Worm (Caenorhabditis elegans): ENCODE measurements around the gene nex-4.

Gene nex-4

DNA sequence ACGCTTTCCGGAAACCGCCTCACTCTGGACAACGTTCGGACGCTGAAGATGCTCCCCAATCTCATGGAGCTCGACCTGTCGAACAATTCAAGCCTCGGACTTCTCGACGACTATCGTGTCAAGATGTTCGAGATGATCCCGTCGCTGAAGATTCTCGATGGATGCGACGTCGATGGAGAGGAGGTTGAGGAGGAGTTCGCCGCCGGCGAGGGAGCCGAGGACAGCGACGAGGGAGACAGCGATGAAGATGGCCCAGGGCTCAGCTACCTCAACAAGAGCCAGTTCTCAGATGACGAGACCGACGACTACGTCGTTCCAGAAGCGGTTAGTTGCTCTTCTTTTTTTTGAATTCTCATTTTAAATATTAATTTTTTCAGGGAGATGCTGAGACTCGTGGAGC, 39.5 kb downstream of the nex-4 start:
- TF ChIP-seq egrh-3 (GFP tag; IDR thresholded peaks at IDR 0.05) (peak; percentile 70; the same call in 1 of the 2 replicates), zfh-2 (GFP tag; conservative IDR thresholded peaks at IDR 0.05) (peak; percentile 81), hlh-12 (tag; optimal IDR thresholded peaks at IDR 0.05) (no peak)

DNA sequence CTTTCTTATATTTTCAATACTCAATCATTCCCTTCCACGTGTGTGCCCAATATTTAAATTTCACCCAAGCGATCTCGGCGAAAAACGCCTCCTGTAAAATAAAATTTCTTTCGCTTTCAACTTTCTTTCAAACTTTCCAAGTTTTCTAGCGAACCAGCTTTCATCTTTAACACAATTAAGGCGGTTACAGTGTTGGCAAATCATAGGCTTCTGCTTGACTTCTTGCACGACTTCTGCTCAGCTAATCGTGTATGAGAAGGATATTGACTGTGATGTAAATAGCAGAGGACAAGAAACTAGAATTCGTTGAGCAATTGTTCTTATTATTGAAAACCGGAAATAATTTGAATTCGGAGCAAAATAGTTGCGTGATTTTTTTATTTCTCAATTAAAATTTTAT, 40.1 kb downstream of the nex-4 start:
- TF ChIP-seq lin-35 (GFP tag; optimal IDR thresholded peaks at IDR 0.05): peak in 1 of 3 experiments; percentile 7
- TF ChIP-seq hrde-1 (tag; optimal IDR thresholded peaks at IDR 0.05; ENCODE audit: borderline replicate concordance): peak; percentile 70
- peak; percentile 6 for TF ChIP-seq unc-130 (GFP tag; optimal IDR thresholded peaks at IDR 0.05)
- TF ChIP-seq ceh-58 (GFP tag; IDR thresholded peaks at IDR 0.05): 0 out of 2 replicates have a peak, but pooled peaks have one; percentile 15
- peak; percentile 1 for TF ChIP-seq tbp1 (GFP tag; optimal IDR thresholded peaks at IDR 0.05)
- TF ChIP-seq xnd-1 (tag; optimal IDR thresholded peaks at IDR 0.05): peak; percentile 74
- peak; percentile 70; the same call in 1 of the 2 replicates for TF ChIP-seq attf-6 (GFP tag; IDR thresholded peaks at IDR 0.05)
- TF ChIP-seq madf-6 (GFP tag; IDR thresholded peaks at IDR 0.05): peak; percentile 84
- TF ChIP-seq dox-1 (GFP tag; IDR thresholded peaks at IDR 0.05): peak; percentile 23; the same call in 1 of the 2 replicates
- 0 out of 2 replicates have a peak, but pooled peaks have one; percentile 6 for TF ChIP-seq Y56A3A.18 (GFP tag; IDR thresholded peaks at IDR 0.05)
- peak; percentile 38 for TF ChIP-seq F49E8.2 (tag; optimal IDR thresholded peaks at IDR 0.05; ENCODE audit: insufficient read depth)
- TF ChIP-seq ceh-27 (GFP tag; optimal IDR thresholded peaks at IDR 0.05): no peak
- peak; percentile 85; the same call in 1 of the 2 replicates for TF ChIP-seq Y79H2A.3 (GFP tag; conservative IDR thresholded peaks at IDR 0.05)
- TF ChIP-seq pbrm-1 (GFP tag; IDR thresholded peaks at IDR 0.05): peak; percentile 62; the same call in 1 of the 2 replicates
- peak; percentile 77 for TF ChIP-seq hsf-1 (GFP tag; IDR thresholded peaks at IDR 0.05)
- TF ChIP-seq Y53G8AR.9 (GFP tag; conservative IDR thresholded peaks at IDR 0.05): peak; percentile 83
- TF ChIP-seq F39B2.1 (GFP tag; IDR thresholded peaks at IDR 0.05): peak; percentile 75; the same call in 1 of the 2 replicates
- no peak for TF ChIP-seq snpc-4 (GFP tag; optimal IDR thresholded peaks at IDR 0.05)
- TF ChIP-seq snpc-4 (tag; optimal IDR thresholded peaks at IDR 0.05): peak in 2 of 4 experiments; percentile 6 to 31
- no peak for TF ChIP-seq K12H6.12 (tag; optimal IDR thresholded peaks at IDR 0.05)
- no peak for TF ChIP-seq T07F8.4 (tag; optimal IDR thresholded peaks at IDR 0.05)
- TF ChIP-seq lsl-1 (GFP tag; optimal IDR thresholded peaks at IDR 0.05): peak; percentile 57
- TF ChIP-seq F23B12.7 (tag; optimal IDR thresholded peaks at IDR 0.05; ENCODE audit: insufficient read depth): no peak
- peak; percentile 84 for TF ChIP-seq B0336.3 (GFP tag; IDR thresholded peaks at IDR 0.05)
- no peak for TF ChIP-seq egl-44 (GFP tag; IDR thresholded peaks at IDR 0.05)
- TF ChIP-seq let-607 (tag; optimal IDR thresholded peaks at IDR 0.05): no peak
- TF ChIP-seq bed-1 (GFP tag; IDR thresholded peaks at IDR 0.05): no peak
- peak; percentile 52; the same call in 1 of the 2 replicates for TF ChIP-seq rcor-1 (GFP tag; IDR thresholded peaks at IDR 0.05)
- TF ChIP-seq hlh-26 (GFP tag; conservative IDR thresholded peaks at IDR 0.05): no peak
- peak; percentile 53 for TF ChIP-seq tlf-1 (GFP tag; optimal IDR thresholded peaks at IDR 0.05)
- TF ChIP-seq sptf-2 (GFP tag; optimal IDR thresholded peaks at IDR 0.05): no peak
- peak; percentile 8 for TF ChIP-seq mxl-1 (tag; optimal IDR thresholded peaks at IDR 0.05)
- no peak for TF ChIP-seq nhr-179 (tag; optimal IDR thresholded peaks at IDR 0.05)
- TF ChIP-seq fkh-3 (tag; optimal IDR thresholded peaks at IDR 0.05): no peak
- TF ChIP-seq somi-1 (GFP tag; optimal IDR thresholded peaks at IDR 0.05): no peak
- TF ChIP-seq snpc-3.4 (tag; optimal IDR thresholded peaks at IDR 0.05): peak; percentile 51
- 0 out of 2 replicates have a peak, but pooled peaks have one; percentile 74 for TF ChIP-seq cebp-2 (GFP tag; IDR thresholded peaks at IDR 0.05)
- TF ChIP-seq ekl-4 (GFP tag; IDR thresholded peaks at IDR 0.05): peak; percentile 73
- peak; percentile 45 for TF ChIP-seq snpc-1.3 (tag; optimal IDR thresholded peaks at IDR 0.05; ENCODE audit: insufficient read depth)
- TF ChIP-seq pha-4 (tag; optimal IDR thresholded peaks at IDR 0.05): no peak
- TF ChIP-seq mcd-1 (GFP tag; IDR thresholded peaks at IDR 0.05): 0 out of 2 replicates have a peak, but pooled peaks have one; percentile 15
- no peak for TF ChIP-seq F57C9.4 (tag; optimal IDR thresholded peaks at IDR 0.05)
- TF ChIP-seq lin-54 (GFP tag; optimal IDR thresholded peaks at IDR 0.05): peak; percentile 25

Data from whole organism, young adult.